Worm (Caenorhabditis elegans) whole organism, mixed stage, embryonic: ENCODE measurements around the gene zipt-2.2.

Experiments
- ham-2 ChIP-seq: fragments of 200-800 bp; sonication (Bioruptor generic); optimal IDR thresholded peaks from 2 replicates; lab custom pipeline; 2018; ENCODE audit warnings: mild to moderate bottlenecking, missing genetic modification characterization, missing compliant biosample characterization
- lin-13 ChIP-seq: fragments of 150-350 bp; optimal IDR thresholded peaks from 2 replicates; lab custom pipeline; 2014; ENCODE audit warnings: missing biosample characterization, missing genetic modification characterization
- lsy-2 ChIP-seq: fragments of 150-350 bp; optimal IDR thresholded peaks from 2 replicates; lab custom pipeline; 2014; ENCODE audit warnings: missing biosample characterization, missing genetic modification characterization
- mab-5 ChIP-seq: fragments of 150-350 bp; optimal IDR thresholded peaks from 2 replicates; lab custom pipeline; 2014; ENCODE audit warnings: missing biosample characterization, missing genetic modification characterization
- nhr-2 ChIP-seq: fragments of 150-350 bp; optimal IDR thresholded peaks from 2 replicates; lab custom pipeline; 2014; ENCODE audit warnings: missing biosample characterization, missing genetic modification characterization
- nhr-76 ChIP-seq: sonication (generic microtip); optimal IDR thresholded peaks from 2 replicates; lab custom pipeline; 2017; ENCODE audit warnings: missing biosample characterization, missing genetic modification characterization
- pha-4 ChIP-seq: fragments of 150-350 bp; optimal IDR thresholded peaks from 2 replicates; lab custom pipeline; 2018; ENCODE audit warnings: missing biosample characterization, missing genetic modification reagents, missing genetic modification characterization
- snpc-4 ChIP-seq: fragments of 150-350 bp; optimal IDR thresholded peaks from 2 replicates; lab custom pipeline; 2014; ENCODE audit warnings: missing biosample characterization, missing genetic modification characterization
- unc-39 ChIP-seq: fragments of 150-350 bp; optimal IDR thresholded peaks from 2 replicates; lab custom pipeline; 2014; ENCODE audit warnings: missing biosample characterization, missing genetic modification characterization

ce11 chrIV:4265951-4266350 is 30.8 kb upstream of the zipt-2.2 start:
- TF ChIP-seq lsy-2 (tag; lab: Kevin White, UChicago): no peak
- no peak for TF ChIP-seq nhr-76 (tag; lab: Kevin White, UChicago)
- TF ChIP-seq mab-5 (tag; lab: Kevin White, UChicago): no peak
- TF ChIP-seq unc-39: no peak
- no peak for TF ChIP-seq pha-4 (tag; lab: Kevin White, UChicago)
- no peak for TF ChIP-seq lin-13 (tag; lab: Kevin White, UChicago)
- no peak for TF ChIP-seq ham-2 (GFP tag; lab: Kevin White, UChicago)
- TF ChIP-seq snpc-4 (tag; lab: Kevin White, UChicago): no peak
- no peak for TF ChIP-seq nhr-2
